Fruit fly (Drosophila melanogaster) S2 (cell line): ENCODE data around the gene Acat2.

Experiments used
- CG8478 ChIP-seq: fragments of >200 bp; optimal IDR thresholded peaks from 2 replicates; lab custom pipeline; 2018
- CTCF ChIP-seq, 2 experiments: fragments of >200 bp; optimal IDR thresholded peaks; 2 replicates each; lab custom pipeline; 2018

- no peak for TF ChIP-seq CG8478
- TF ChIP-seq CTCF (optimal IDR thresholded peaks at IDR 0.05; lab: Kevin White, UChicago): no peak
Observed at dm6 chr3L:1256061-1256780, 46.5 kb upstream of the Acat2 start, which contains the start of gene tfc.
